Worm (Caenorhabditis elegans): Measurements from ENCODE around the gene T04C12.1.

DNA sequence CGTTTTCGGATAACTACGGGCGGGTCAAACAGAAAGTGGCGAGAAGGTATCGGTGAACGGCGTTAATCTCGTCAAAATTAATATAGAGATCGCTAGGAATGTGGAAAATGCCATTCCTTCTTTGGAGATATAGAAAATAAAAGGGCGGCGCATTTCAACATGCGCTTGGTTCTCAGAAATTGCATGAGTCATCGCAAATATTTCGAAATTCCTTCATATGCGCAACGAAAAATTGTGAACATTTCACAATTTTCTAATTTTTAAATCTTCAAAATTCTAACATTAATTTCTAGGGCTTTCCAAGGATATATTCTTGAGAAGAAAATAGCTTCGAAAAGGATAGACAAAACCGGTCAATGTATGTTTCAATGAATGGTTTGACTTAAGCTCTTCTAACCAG is 19.8 kb upstream of the T04C12.1 start:
- no peak for TF ChIP-seq elt-2 (tag; optimal IDR thresholded peaks at IDR 0.05)
- no peak for TF ChIP-seq skn-1 (tag; optimal IDR thresholded peaks at IDR 0.05)
- TF ChIP-seq nhr-43 (tag; optimal IDR thresholded peaks at IDR 0.05; ENCODE audit: poor library complexity, severe bottlenecking): no peak
- no peak for TF ChIP-seq unc-39 (tag; optimal IDR thresholded peaks at IDR 0.05)
- TF ChIP-seq sea-2 (GFP tag; optimal IDR thresholded peaks at IDR 0.05): no peak
- TF ChIP-seq aly-2 (tag; optimal IDR thresholded peaks at IDR 0.05): no peak
